Fruit fly (Drosophila melanogaster): ENCODE data around the gene Mcm2.
A peak's percentile ranks its signal among the peaks of the same experiment; 100 is the strongest.

DNA sequence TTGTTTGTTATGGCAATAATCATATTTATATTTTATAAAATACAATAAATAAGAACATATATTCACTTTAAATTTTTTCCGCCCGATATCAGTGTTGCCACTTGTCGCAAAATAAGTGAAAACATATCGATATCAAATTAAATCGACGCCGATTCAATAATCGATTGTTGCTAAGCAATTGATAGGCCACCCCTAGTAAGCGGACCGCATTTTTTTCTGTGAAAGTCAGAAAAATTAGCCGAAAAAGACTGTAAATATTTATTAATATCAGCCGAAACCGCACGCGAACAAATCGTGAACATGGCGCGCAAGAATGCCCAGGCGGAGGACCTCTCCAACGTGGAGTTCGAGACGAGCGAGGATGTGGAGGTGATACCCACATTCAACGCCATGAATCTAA, 48.3 kb downstream of the Mcm2 start, which contains the start of gene CG7483:
- TF ChIP-seq CG1233 (GFP tag; optimal IDR thresholded peaks at IDR 0.05), result no peak
- TF ChIP-seq eve (GFP tag; optimal IDR thresholded peaks at IDR 0.05), result no peak
- no peak for TF ChIP-seq Poxn (GFP tag; IDR thresholded peaks at IDR 0.05)
- TF ChIP-seq Blimp-1 (GFP tag; optimal IDR thresholded peaks at IDR 0.05), result no peak
- peak; percentile 98 for TF ChIP-seq E2f2 (GFP tag; IDR thresholded peaks at IDR 0.05)
- no peak for TF ChIP-seq CG8924 (tag; optimal IDR thresholded peaks at IDR 0.05)
- no peak for TF ChIP-seq ham (GFP tag; IDR thresholded peaks at IDR 0.05)
- no peak for TF ChIP-seq tio (GFP tag; optimal IDR thresholded peaks at IDR 0.05)
- TF ChIP-seq CG6683 (GFP tag; optimal IDR thresholded peaks at IDR 0.05), result no peak
- no peak for TF ChIP-seq Usf (GFP tag; optimal IDR thresholded peaks at IDR 0.05)
- TF ChIP-seq Lpt (GFP tag; optimal IDR thresholded peaks at IDR 0.05), result no peak

All from whole organism, embryonic.